Worm (Caenorhabditis elegans): Measurements from ENCODE around the gene F56A8.4.
A peak's percentile ranks its signal among the peaks of the same experiment; 100 is the strongest.
"Not testable (repeated sequence)": the region's sequence is repeated elsewhere in the genome, so short reads cannot be mapped to it uniquely, and the experiment has no call there.

Gene F56A8.4

ce11 chrIII:13277881-13278500 is 14.9 kb downstream of the F56A8.4 start:
- TF ChIP-seq let-526 (GFP tag; IDR thresholded peaks at IDR 0.05) (no peak), tbx-9 (tag; optimal IDR thresholded peaks at IDR 0.05; ENCODE audit: borderline replicate concordance) (no peak), hrde-1 (tag; optimal IDR thresholded peaks at IDR 0.05; ENCODE audit: borderline replicate concordance) (no peak), lin-35 (GFP tag; optimal IDR thresholded peaks at IDR 0.05) (peak in 1 of 3 experiments; percentile 44), ama-1 (optimal IDR thresholded peaks at IDR 0.05) (no peak), ama-1 (GFP tag; optimal IDR thresholded peaks at IDR 0.05) (no peak), ceh-91 (GFP tag; IDR thresholded peaks at IDR 0.05) (no peak), akir-1 (GFP tag; optimal IDR thresholded peaks at IDR 0.05) (no peak), cebp-1 (GFP tag; IDR thresholded peaks at IDR 0.05) (peak; percentile 57; the same call in 1 of the 2 replicates), cebp-1 (tag; optimal IDR thresholded peaks at IDR 0.05) (peak; percentile 95)

- TF ChIP-seq sptf-2 (GFP tag; optimal IDR thresholded peaks at IDR 0.05) (no peak), aptf-2 (GFP tag; conservative IDR thresholded peaks at IDR 0.05) (no peak), B0035.1 (tag; optimal IDR thresholded peaks at IDR 0.05) (no peak), dox-1 (GFP tag; IDR thresholded peaks at IDR 0.05) (no peak), F57A8.1 (GFP tag; optimal IDR thresholded peaks at IDR 0.05) (no peak), akir-1 (GFP tag; optimal IDR thresholded peaks at IDR 0.05) (no peak), F55B11.4 (tag; optimal IDR thresholded peaks at IDR 0.05; ENCODE audit: borderline replicate concordance, insufficient read depth) (no peak), mel-28 (tag; optimal IDR thresholded peaks at IDR 0.05; ENCODE audit: borderline replicate concordance) (no peak)
Measured at ce11 chrIII:13285421-13285820, 22.3 kb downstream of the F56A8.4 start, which contains the start of gene F56A8.8. Gene F56A8.8, plus strand, starts transcription at chrIII:13285721.

- peak; percentile 52 for TF ChIP-seq attf-5 (GFP tag; optimal IDR thresholded peaks at IDR 0.05)
- TF ChIP-seq egl-44 (GFP tag; IDR thresholded peaks at IDR 0.05), result peak; percentile 27; the same call in 1 of the 2 replicates
- TF ChIP-seq ceh-100 (GFP tag; IDR thresholded peaks at IDR 0.05), result peak; percentile 58; the same call in 1 of the 2 replicates
- TF ChIP-seq mcd-1 (GFP tag; IDR thresholded peaks at IDR 0.05), result peak; percentile 63
- 0 out of 2 replicates have a peak, but pooled peaks have one; percentile 17 for TF ChIP-seq hmg-1.2 (GFP tag; IDR thresholded peaks at IDR 0.05)
- peak; percentile 68 for TF ChIP-seq dox-1 (GFP tag; IDR thresholded peaks at IDR 0.05)
- TF ChIP-seq cebp-1 (GFP tag; IDR thresholded peaks at IDR 0.05); rpc-1 (tag; optimal IDR thresholded peaks at IDR 0.05): not testable (repeated sequence)
- peak; percentile 4 for TF ChIP-seq cebp-1 (tag; optimal IDR thresholded peaks at IDR 0.05)
- peak; percentile 28 for TF ChIP-seq rpc-1 (optimal IDR thresholded peaks at IDR 0.05)
- peak; percentile 93 for TF ChIP-seq C06A6.2 (GFP tag; conservative IDR thresholded peaks at IDR 0.05)
Measured at ce11 chrIII:13292971-13293514, 30.0 kb downstream of the F56A8.4 start, which contains the start of gene set-25. Gene set-25, minus strand, starts transcription at chrIII:13293090.

ce11 chrIII:13296289-13296874 is 33.3 kb downstream of the F56A8.4 start, which contains the start of gene npp-18:
Gene npp-18, plus strand, starts transcription at chrIII:13296853.
- TF ChIP-seq lin-54 (GFP tag; optimal IDR thresholded peaks at IDR 0.05), result peak; percentile 59
- TF ChIP-seq ekl-4 (GFP tag; IDR thresholded peaks at IDR 0.05), result peak; percentile 70
- peak; percentile 83 for TF ChIP-seq K11D2.4 (GFP tag; IDR thresholded peaks at IDR 0.05)
- peak; percentile 71; the same call in 1 of the 2 replicates for TF ChIP-seq Y79H2A.3 (GFP tag; conservative IDR thresholded peaks at IDR 0.05)
- TF ChIP-seq D2030.7 (GFP tag; IDR thresholded peaks at IDR 0.05), result peak; percentile 44
- TF ChIP-seq C17E4.6 (GFP tag; IDR thresholded peaks at IDR 0.05), result 0 out of 2 replicates have a peak, but pooled peaks have one; percentile 9
- TF ChIP-seq lsl-1 (GFP tag; optimal IDR thresholded peaks at IDR 0.05), result peak; percentile 15
- TF ChIP-seq hsf-1 (GFP tag; IDR thresholded peaks at IDR 0.05), result 0 out of 2 replicates have a peak, but pooled peaks have one; percentile 5
- peak; percentile 66 for TF ChIP-seq hmg-1.2 (GFP tag; IDR thresholded peaks at IDR 0.05)
- peak in 1 of 3 experiments; percentile 81 for TF ChIP-seq lin-35 (GFP tag; optimal IDR thresholded peaks at IDR 0.05)
- TF ChIP-seq snpc-1.3 (tag; optimal IDR thresholded peaks at IDR 0.05; ENCODE audit: insufficient read depth), result peak; percentile 21
- TF ChIP-seq snpc-3.4 (tag; optimal IDR thresholded peaks at IDR 0.05), result peak; percentile 1
- TF ChIP-seq lin-40 (tag; optimal IDR thresholded peaks at IDR 0.05), result peak; percentile 49
- 0 out of 2 replicates have a peak, but pooled peaks have one; percentile 30 for TF ChIP-seq egl-18 (GFP tag; IDR thresholded peaks at IDR 0.05)
- peak; percentile 55; the same call in 1 of the 2 replicates for TF ChIP-seq cebp-1 (GFP tag; IDR thresholded peaks at IDR 0.05)
- not testable (repeated sequence) for TF ChIP-seq cebp-1 (tag; optimal IDR thresholded peaks at IDR 0.05)
- peak; percentile 15 for TF ChIP-seq dpl-1 (GFP tag; optimal IDR thresholded peaks at IDR 0.05)
- TF ChIP-seq lin-26 (GFP tag; IDR thresholded peaks at IDR 0.05), result peak; percentile 65
- peak; percentile 79 for TF ChIP-seq Y67H2A.10 (GFP tag; conservative IDR thresholded peaks at IDR 0.05)
